Worm (Caenorhabditis elegans): ENCODE results near the gene wht-6.

ce11 chrIII:6464113-6464571, 7.4 kb upstream of the wht-6 start:
- TF ChIP-seq ztf-7 (tag; optimal IDR thresholded peaks at IDR 0.05) (no peak), nhr-41 (GFP tag; IDR thresholded peaks at IDR 0.05) (0 out of 2 replicates have a peak, but pooled peaks have one; percentile 22), nhr-77 (tag; optimal IDR thresholded peaks at IDR 0.05) (peak; percentile 85)

Measured in whole organism, L4 larva.